Fruit fly (Drosophila melanogaster): ENCODE results near the gene CG11594.

Gene CG11594

dm6 chr3L:4040247-4040925, 14.6 kb upstream of the CG11594 start, which contains the start of the genes CG11593 and Rcd5 (continued):
- peak; percentile 88 for TF ChIP-seq trem (tag; optimal IDR thresholded peaks at IDR 0.05)
- TF ChIP-seq CG1603 (tag; optimal IDR thresholded peaks at IDR 0.05), result no peak
- peak; percentile 42 for TF ChIP-seq bab2 (GFP tag; optimal IDR thresholded peaks at IDR 0.05)
- peak; percentile 64; the same call in 1 of the 2 replicates for TF ChIP-seq wor (GFP tag; IDR thresholded peaks at IDR 0.05)
- TF ChIP-seq ssp (GFP tag; IDR thresholded peaks at IDR 0.05), result peak; percentile 80
- no peak for TF ChIP-seq pfk (GFP tag; optimal IDR thresholded peaks at IDR 0.05)
- TF ChIP-seq oc (tag; optimal IDR thresholded peaks at IDR 0.05), result no peak
- no peak; the same call in 2 of the 3 replicates for TF ChIP-seq CG11695 (GFP tag; IDR thresholded peaks at IDR 0.05)
- no peak for TF ChIP-seq Asciz (GFP tag; optimal IDR thresholded peaks at IDR 0.05)
- TF ChIP-seq CG2712 (tag; optimal IDR thresholded peaks at IDR 0.05), result no peak
- TF ChIP-seq ATbp (GFP tag; optimal IDR thresholded peaks at IDR 0.05), result no peak
- TF ChIP-seq dan (GFP tag; IDR thresholded peaks at IDR 0.05), result peak; percentile 34; the same call in 1 of the 2 replicates
- peak; percentile 88 for TF ChIP-seq CG6689 (GFP tag; IDR thresholded peaks at IDR 0.05)
- TF ChIP-seq CG5245 (GFP tag; optimal IDR thresholded peaks at IDR 0.05), result peak; percentile 24
- TF ChIP-seq CG17912 (GFP tag; optimal IDR thresholded peaks at IDR 0.05), result no peak
- no peak for TF ChIP-seq kah (GFP tag; optimal IDR thresholded peaks at IDR 0.05)
- TF ChIP-seq en (GFP tag; optimal IDR thresholded peaks at IDR 0.05), result no peak
- TF ChIP-seq CG30431 (GFP tag; optimal IDR thresholded peaks at IDR 0.05), result peak; percentile 66
- TF ChIP-seq corto (GFP tag; optimal IDR thresholded peaks at IDR 0.05), result no peak
- no peak for TF ChIP-seq Kr (GFP tag; optimal IDR thresholded peaks at IDR 0.05)
- no peak for TF ChIP-seq Sox100B (GFP tag; optimal IDR thresholded peaks at IDR 0.05)
- peak; percentile 65 for TF ChIP-seq B-H1 (GFP tag; IDR thresholded peaks at IDR 0.05)
- no peak for TF ChIP-seq bbx (GFP tag; IDR thresholded peaks at IDR 0.05; ENCODE audit: partially characterized antibody)
- peak; percentile 25 for TF ChIP-seq CG9437 (GFP tag; optimal IDR thresholded peaks at IDR 0.05)
- peak; percentile 70 for TF ChIP-seq CG2116 (GFP tag; optimal IDR thresholded peaks at IDR 0.05)

DNA sequence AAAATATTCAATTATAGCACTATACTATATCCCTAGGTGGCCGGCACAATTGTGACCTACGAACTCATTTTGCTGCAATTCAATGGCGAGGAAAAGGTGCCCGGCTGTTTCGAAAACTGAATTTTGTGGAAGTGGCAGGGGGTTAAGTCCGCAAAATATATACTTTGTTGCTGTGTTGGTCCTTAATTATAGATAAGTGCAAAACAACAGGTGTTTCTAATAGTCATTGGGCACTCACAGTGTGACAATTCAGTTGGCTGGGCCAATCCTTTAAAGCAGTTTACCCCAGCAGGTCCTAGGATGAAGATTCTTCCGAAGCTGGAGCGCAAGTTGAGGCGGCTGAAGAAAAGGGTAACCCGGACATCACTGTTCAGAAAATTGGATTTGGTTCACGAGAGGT, 9.7 kb upstream of the CG11594 start, which contains the start of gene Gr64f:
Gene Gr64f (plus strand): TSS at position 301 of the 400 bp plus-strand sequence.
- TF ChIP-seq Doc2 (GFP tag; IDR thresholded peaks at IDR 0.05), result no peak
- peak; percentile 21 for TF ChIP-seq zen (tag; optimal IDR thresholded peaks at IDR 0.05)

DNA sequence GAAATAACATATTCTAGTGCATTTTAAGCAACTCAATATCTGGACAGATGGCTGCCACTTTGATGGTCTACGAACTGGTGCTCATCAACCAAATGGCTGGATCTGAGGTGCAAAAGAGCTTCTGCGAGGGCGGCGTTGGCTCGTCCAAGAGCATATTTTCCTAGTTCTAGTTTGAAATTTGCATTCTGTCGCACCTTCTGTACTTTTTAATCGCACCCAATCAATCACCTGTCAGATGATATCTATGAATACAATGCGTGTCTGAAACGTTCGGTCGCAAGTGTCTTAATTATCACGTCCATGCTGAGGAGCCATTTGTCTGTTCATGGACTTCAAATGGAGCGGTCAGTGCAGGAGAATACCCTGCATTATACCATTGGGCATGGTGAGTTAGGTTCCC, 6.0 kb upstream of the CG11594 start, which contains the start of the genes Gr64d and Gr64e:
Gene Gr64d (plus strand): TSS at position 301 of the 400 bp plus-strand sequence.
Gene Gr64e (plus strand): TSS at position 380 of the 400 bp plus-strand sequence.
- TF ChIP-seq vfl (GFP tag; optimal IDR thresholded peaks at IDR 0.05), result no peak
- TF ChIP-seq Dp (GFP tag; optimal IDR thresholded peaks at IDR 0.05), result no peak
- peak; percentile 56 for TF ChIP-seq Ets65A (GFP tag)

DNA sequence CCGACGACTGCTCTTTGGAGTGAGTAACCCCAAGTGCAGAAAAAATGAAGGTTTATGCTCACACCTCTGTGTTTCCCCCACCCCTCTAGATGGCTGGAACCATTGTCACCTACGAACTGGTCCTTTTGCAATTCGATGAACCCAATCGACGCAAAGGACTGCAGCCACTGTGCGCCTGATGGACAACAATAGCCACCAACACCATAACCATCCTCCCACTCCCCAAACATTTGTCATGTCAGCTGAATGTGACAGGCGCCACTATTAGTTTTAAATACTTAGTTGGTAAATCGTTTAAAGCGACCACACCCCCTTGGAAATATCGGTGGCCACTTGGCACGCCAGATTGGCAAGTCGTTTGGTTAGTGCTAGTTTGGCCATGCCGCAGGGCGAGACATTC, 2.5 kb upstream of the CG11594 start, which contains the start of the genes Gr64b and Gr64c:
Gene Gr64b (plus strand): TSS at position 301 of the 400 bp plus-strand sequence.
Gene Gr64c (plus strand): TSS at position 301 of the 400 bp plus-strand sequence.
- TF ChIP-seq CG2202 (tag; optimal IDR thresholded peaks at IDR 0.05) (no peak), Sox100B (GFP tag; optimal IDR thresholded peaks at IDR 0.05) (no peak), Pdp1 (GFP tag; optimal IDR thresholded peaks at IDR 0.05) (no peak), CG31224 (GFP tag; IDR thresholded peaks at IDR 0.05) (no peak), CG14014 (GFP tag; IDR thresholded peaks at IDR 0.05) (no peak), Stat92E (GFP tag; optimal IDR thresholded peaks at IDR 0.05) (no peak), CG15696 (tag; optimal IDR thresholded peaks at IDR 0.05) (no peak), CG10565 (GFP tag; optimal IDR thresholded peaks at IDR 0.05) (no peak), psq (GFP tag; optimal IDR thresholded peaks at IDR 0.05) (no peak), Sry-δ (GFP tag; optimal IDR thresholded peaks at IDR 0.05) (no peak), HLH3B (GFP tag; IDR thresholded peaks at IDR 0.05) (no peak), usp (GFP tag; optimal IDR thresholded peaks at IDR 0.05) (no peak), tll (GFP tag; optimal IDR thresholded peaks at IDR 0.05) (no peak), Hmx (GFP tag; optimal IDR thresholded peaks at IDR 0.05) (no peak), gsb (GFP tag; IDR thresholded peaks at IDR 0.05) (no peak), CG6175 (GFP tag; IDR thresholded peaks at IDR 0.05) (no peak), cg (GFP tag; optimal IDR thresholded peaks at IDR 0.05) (no peak), sisA (GFP tag; IDR thresholded peaks at IDR 0.05) (no peak)

Data from whole organism, embryonic.